Worm (Caenorhabditis elegans): ENCODE measurements around the gene pfkb-1.2.

DNA sequence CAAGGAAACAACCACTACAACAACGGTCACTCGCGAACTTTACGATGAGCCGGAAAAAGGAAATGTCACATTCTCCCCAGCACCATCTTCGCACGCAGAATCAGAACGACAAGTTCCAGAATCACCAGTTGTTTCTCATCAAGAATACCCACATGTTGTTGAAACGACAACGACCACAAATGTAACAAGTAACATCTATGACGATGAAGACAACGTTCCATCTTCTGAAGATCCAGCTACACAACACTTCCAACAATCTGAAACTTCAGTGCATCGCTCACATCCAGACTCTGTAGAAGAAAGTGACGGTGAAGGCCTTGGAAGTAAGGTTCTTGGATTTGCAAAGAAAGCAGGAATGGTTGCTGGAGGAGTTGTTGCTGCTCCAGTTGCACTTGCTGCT is 48.8 kb downstream of the pfkb-1.2 start:
- TF ChIP-seq ceh-20 (GFP tag; IDR thresholded peaks at IDR 0.05): no peak
- no peak for TF ChIP-seq spr-1 (tag; optimal IDR thresholded peaks at IDR 0.05)
- TF ChIP-seq jun-1 (tag; optimal IDR thresholded peaks at IDR 0.05): no peak

All from whole organism, L4 larva.